Worm (Caenorhabditis elegans) whole organism, late embryonic: ENCODE measurements around the gene C04E6.7.

Experiments
- ama-1 ChIP-seq: fragments of 150-350 bp; optimal IDR thresholded peaks from 2 replicates; lab custom pipeline; 2014
- ceh-24 ChIP-seq: sonication (generic microtip); optimal IDR thresholded peaks from 2 replicates; lab custom pipeline; 2016; ENCODE audit warnings: mild to moderate bottlenecking, missing genetic modification characterization, missing compliant biosample characterization
- ceh-45 ChIP-seq: fragments of 200-800 bp; sonication (Bioruptor generic); IDR thresholded peaks from 2 replicates; pipeline ENCODE4 v1.3.6; 2022; ENCODE audit warnings: missing genetic modification reagents, missing genetic modification characterization, missing compliant biosample characterization
- elt-2 ChIP-seq: sonication (generic microtip); optimal IDR thresholded peaks from 2 replicates; lab custom pipeline; 2016; ENCODE audit warnings: missing genetic modification reagents, missing genetic modification characterization, missing compliant biosample characterization
- lim-6 ChIP-seq: sonication (generic microtip); optimal IDR thresholded peaks from 2 replicates; lab custom pipeline; 2016; ENCODE audit warnings: missing genetic modification characterization, missing compliant biosample characterization
- madf-2 ChIP-seq: sonication (generic microtip); optimal IDR thresholded peaks from 2 replicates; lab custom pipeline; 2017; ENCODE audit warnings: missing genetic modification characterization, missing compliant biosample characterization
- nhr-11 ChIP-seq: fragments of 150-350 bp; optimal IDR thresholded peaks from 2 replicates; lab custom pipeline; 2014; ENCODE audit warnings: missing biosample characterization, missing genetic modification characterization
- odd-2 ChIP-seq: sonication (generic microtip); optimal IDR thresholded peaks from 2 replicates; lab custom pipeline; 2017; ENCODE audit warnings: antibody characterized with exemption, mild to moderate bottlenecking, missing genetic modification characterization, missing compliant biosample characterization
- pha-2 ChIP-seq: sonication (generic microtip); optimal IDR thresholded peaks from 2 replicates; lab custom pipeline; 2017; ENCODE audit warnings: mild to moderate bottlenecking, missing genetic modification characterization, missing compliant biosample characterization
- pha-4 ChIP-seq: fragments of 150-350 bp; optimal IDR thresholded peaks from 2 replicates; lab custom pipeline; 2018; ENCODE audit warnings: missing biosample characterization, missing genetic modification reagents, missing genetic modification characterization
- sdc-2 ChIP-seq: sonication (generic microtip); optimal IDR thresholded peaks from 2 replicates; lab custom pipeline; 2016; ENCODE audit warnings: missing genotype, missing genetic modification characterization, missing compliant biosample characterization
- sox-4 ChIP-seq: sonication (generic microtip); optimal IDR thresholded peaks from 2 replicates; lab custom pipeline; 2017; ENCODE audit warnings: mild to moderate bottlenecking, missing genetic modification characterization, inconsistent platforms, missing compliant biosample characterization

ce11 chrV:5927347-5927746 lies 34.2 kb downstream of the C04E6.7 start, which contains the start of gene srsx-17:
- TF ChIP-seq ama-1: no peak
- TF ChIP-seq ceh-24 (tag; lab: Kevin White, UChicago): no peak
- no peak for TF ChIP-seq elt-2
- no peak for TF ChIP-seq madf-2 (tag; lab: Kevin White, UChicago)
- TF ChIP-seq odd-2: no peak
- no peak for TF ChIP-seq pha-2 (tag; lab: Kevin White, UChicago)
- no peak for TF ChIP-seq pha-4 (tag; lab: Kevin White, UChicago)
- TF ChIP-seq ceh-45 (GFP tag; lab: Robert Waterston, UW): no peak
- no peak for TF ChIP-seq lim-6 (tag; lab: Kevin White, UChicago)
- no peak for TF ChIP-seq sox-4 (tag; lab: Kevin White, UChicago)
- no peak for TF ChIP-seq nhr-11 (tag; lab: Kevin White, UChicago)
- no peak for TF ChIP-seq sdc-2
